Fruit fly (Drosophila melanogaster) whole organism, wandering third instar larva: ENCODE data around the gene CG33932.

Experiments
- Abd-B ChIP-seq: fragments of >200 bp; optimal IDR thresholded peaks from 2 replicates; lab custom pipeline; 2017; ENCODE audit warnings: missing biosample characterization, missing genetic modification characterization
- CG9705 ChIP-seq: fragments of 200-800 bp; sonication (Bioruptor generic); optimal IDR thresholded peaks from 2 replicates; lab custom pipeline; 2018; ENCODE audit warnings: missing biosample characterization, mild to moderate bottlenecking, missing genetic modification characterization
- CrebA ChIP-seq: fragments of 200-800 bp; sonication (Bioruptor generic); optimal IDR thresholded peaks from 2 replicates; lab custom pipeline; 2016; ENCODE audit warnings: missing biosample characterization, mild to moderate bottlenecking, missing genetic modification characterization, borderline replicate concordance
- Dfd ChIP-seq: fragments of >200 bp; optimal IDR thresholded peaks from 2 replicates; lab custom pipeline; 2017; ENCODE audit warnings: missing biosample characterization, missing genetic modification characterization
- Dif ChIP-seq: fragments of 200-275, 200-300 bp; sonication (Bioruptor generic); optimal IDR thresholded peaks from 2 replicates; lab custom pipeline; 2018; ENCODE audit warnings: missing biosample characterization, missing genetic modification characterization; ENCODE audit not compliant: partially characterized antibody
- HLH106 ChIP-seq: fragments of 200-800 bp; optimal IDR thresholded peaks from 3 replicates; lab custom pipeline; 2019; ENCODE audit warnings: missing biosample characterization, mild to moderate bottlenecking, missing genetic modification characterization, moderate library complexity
- Jra ChIP-seq: sonication (Bioruptor generic); optimal IDR thresholded peaks from 2 replicates; lab custom pipeline; 2016; ENCODE audit warnings: missing biosample characterization, missing genetic modification characterization
- Myc ChIP-seq: fragments of >200 bp; optimal IDR thresholded peaks from 2 replicates; lab custom pipeline; 2017
- Sp1 ChIP-seq: fragments of 200-800 bp; sonication (Bioruptor generic); optimal IDR thresholded peaks from 3 replicates; lab custom pipeline; 2019; ENCODE audit warnings: missing biosample characterization, mild to moderate bottlenecking, missing genetic modification characterization, moderate library complexity
- Vsx2 ChIP-seq: fragments of 200-300, 225-300 bp; sonication (Bioruptor generic); optimal IDR thresholded peaks from 2 replicates; lab custom pipeline; 2018; ENCODE audit warnings: missing biosample characterization, missing genetic modification characterization; ENCODE audit not compliant: partially characterized antibody
- brk ChIP-seq: fragments of 200-800 bp; sonication (Bioruptor generic); optimal IDR thresholded peaks from 2 replicates; lab custom pipeline; 2016; ENCODE audit warnings: missing biosample characterization, mild to moderate bottlenecking, missing genetic modification characterization
- dmrt93B ChIP-seq: fragments of 200-800 bp; sonication (Bioruptor generic); optimal IDR thresholded peaks from 2 replicates; lab custom pipeline; 2018; ENCODE audit warnings: missing biosample characterization, mild to moderate bottlenecking, missing genetic modification characterization
- ey ChIP-seq: fragments of 200-800 bp; sonication (Bioruptor generic); optimal IDR thresholded peaks from 2 replicates; lab custom pipeline; 2016; ENCODE audit warnings: missing biosample characterization, missing genetic modification characterization
- foxo ChIP-seq, 2 experiments: fragments of 200-800 bp; sonication (Bioruptor generic); optimal IDR thresholded peaks; 2 replicates in 1 of 2; 3 replicates in 1 of 2; lab custom pipeline; 2016 to 2017; ENCODE audit warnings: missing biosample characterization in 2 of 2, missing genetic modification characterization in 2 of 2
- h ChIP-seq: fragments of 200-800 bp; sonication (Bioruptor generic); optimal IDR thresholded peaks from 3 replicates; lab custom pipeline; 2016; ENCODE audit warnings: missing biosample characterization, mild to moderate bottlenecking, missing genetic modification characterization
- jim ChIP-seq: fragments of 175-275, 200-325 bp; sonication (Bioruptor generic); optimal IDR thresholded peaks from 2 replicates; lab custom pipeline; 2016; ENCODE audit warnings: missing biosample characterization, mild to moderate bottlenecking, missing genetic modification characterization
- pan ChIP-seq: fragments of >200 bp; optimal IDR thresholded peaks from 2 replicates; lab custom pipeline; 2017
- psq ChIP-seq: fragments of 200-800 bp; sonication (Bioruptor generic); optimal IDR thresholded peaks from 3 replicates; lab custom pipeline; 2017; ENCODE audit warnings: missing biosample characterization, mild to moderate bottlenecking, missing genetic modification characterization, moderate library complexity
- rgr ChIP-seq: fragments of 200-800 bp; sonication (Bioruptor generic); optimal IDR thresholded peaks from 3 replicates; lab custom pipeline; 2016; ENCODE audit warnings: missing biosample characterization, mild to moderate bottlenecking, missing genetic modification characterization
- sage ChIP-seq: fragments of 200-800 bp; sonication (Bioruptor generic); optimal IDR thresholded peaks from 2 replicates; lab custom pipeline; 2016; ENCODE audit warnings: missing biosample characterization, mild to moderate bottlenecking, missing genetic modification characterization
- sv ChIP-seq: fragments of 200-800 bp; sonication (Bioruptor generic); optimal IDR thresholded peaks from 3 replicates; lab custom pipeline; 2016; ENCODE audit warnings: missing biosample characterization, missing genetic modification characterization
- usp ChIP-seq: fragments of >200 bp; optimal IDR thresholded peaks from 2 replicates; lab custom pipeline; 2017; ENCODE audit warnings: missing biosample characterization, missing genetic modification characterization
- woc ChIP-seq: sonication (Bioruptor generic); optimal IDR thresholded peaks from 2 replicates; lab custom pipeline; 2016; ENCODE audit warnings: missing biosample characterization, mild to moderate bottlenecking, missing genetic modification characterization

CG33932 gene

dm6 chrX:19785403-19785802 lies 41.2 kb downstream of the CG33932 start:
- TF ChIP-seq CrebA (GFP tag; lab: Kevin White, UChicago) (no peak), h (GFP tag; lab: Kevin White, UChicago) (no peak), psq (GFP tag; lab: Kevin White, UChicago) (peak; percentile 62)

dm6 chrX:19786823-19787222 lies 42.6 kb downstream of the CG33932 start:
- TF ChIP-seq woc (GFP tag; lab: Kevin White, UChicago) (no peak), CG9705 (GFP tag; lab: Kevin White, UChicago) (no peak), Dif (no peak), dmrt93B (GFP tag; lab: Kevin White, UChicago) (no peak), sage (GFP tag; lab: Kevin White, UChicago) (no peak), pan (lab: Kevin White, UChicago) (no peak), Dfd (GFP tag; lab: Kevin White, UChicago) (no peak), Abd-B (GFP tag; lab: Kevin White, UChicago) (no peak), Vsx2 (GFP tag; lab: Kevin White, UChicago) (no peak), HLH106 (tag; lab: Kevin White, UChicago) (no peak)

DNA sequence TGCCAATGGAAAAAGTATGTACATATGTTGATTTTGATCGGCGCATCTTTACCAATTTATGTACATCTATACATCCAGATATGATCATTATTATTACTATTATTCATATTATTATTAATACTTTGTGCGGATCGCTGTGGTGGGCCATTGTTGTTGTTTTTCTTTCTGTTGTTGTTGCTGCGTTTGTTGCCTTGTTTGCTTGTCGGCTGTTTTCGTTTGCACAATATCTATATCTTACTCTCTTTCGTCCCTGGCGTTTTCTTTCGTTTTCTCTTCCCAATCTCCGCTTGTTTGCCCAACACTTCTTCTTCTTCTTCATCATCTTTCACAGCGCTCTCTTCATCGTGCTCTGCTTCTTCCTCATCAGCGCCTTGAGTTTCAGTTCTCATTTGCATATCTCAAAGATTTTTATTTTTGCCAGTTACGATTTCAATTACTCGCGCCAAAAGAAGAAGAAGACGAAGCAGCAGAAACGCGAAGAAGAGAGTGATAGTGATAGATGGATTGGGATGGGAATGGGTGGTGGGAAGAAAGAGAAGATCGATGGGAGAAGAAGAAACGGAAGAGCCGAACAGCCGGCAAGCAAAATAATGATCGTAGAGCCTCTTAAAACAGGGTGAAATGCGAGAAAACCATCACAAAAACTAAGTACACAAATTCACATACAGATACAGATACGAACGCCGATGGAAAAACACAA lies 43.8 kb downstream of the CG33932 start:
- TF ChIP-seq Sp1 (GFP tag; lab: Kevin White, UChicago), result no peak
- TF ChIP-seq psq (GFP tag; lab: Kevin White, UChicago), result peak; percentile 67

- TF ChIP-seq Jra (GFP tag; lab: Kevin White, UChicago), result no peak
- peak; percentile 9 for TF ChIP-seq psq (GFP tag; lab: Kevin White, UChicago)
Measured at dm6 chrX:19788621-19788944, 44.4 kb downstream of the CG33932 start.

- TF ChIP-seq Dfd (GFP tag; lab: Kevin White, UChicago), result peak; percentile 53
- TF ChIP-seq Jra (GFP tag; lab: Kevin White, UChicago), result no peak
Measured at dm6 chrX:19791832-19792231, 47.6 kb downstream of the CG33932 start.

- no peak for TF ChIP-seq usp
- TF ChIP-seq Dfd (GFP tag; lab: Kevin White, UChicago), result no peak
- TF ChIP-seq pan (lab: Kevin White, UChicago), result no peak
- no peak for TF ChIP-seq jim (GFP tag; lab: Kevin White, UChicago)
- no peak for TF ChIP-seq CrebA (GFP tag; lab: Kevin White, UChicago)
- no peak for TF ChIP-seq foxo (GFP tag; optimal IDR thresholded peaks at IDR 0.05; lab: Kevin White, UChicago)
- no peak for TF ChIP-seq Myc (lab: Kevin White, UChicago)
- TF ChIP-seq brk (GFP tag; lab: Kevin White, UChicago), result no peak
- no peak for TF ChIP-seq ey (GFP tag; lab: Kevin White, UChicago)
- no peak for TF ChIP-seq rgr (GFP tag; lab: Kevin White, UChicago)
- TF ChIP-seq woc (GFP tag; lab: Kevin White, UChicago), result no peak
- TF ChIP-seq sv (GFP tag; lab: Kevin White, UChicago), result no peak
Measured at dm6 chrX:19792572-19792971, 48.3 kb downstream of the CG33932 start.
